Fruit fly (Drosophila melanogaster): ENCODE data around the gene CG11594.
A peak's percentile ranks its signal among the peaks of the same experiment; 100 is the strongest.

The CG11594 gene

dm6 chr3L:4014349-4014748, 11.5 kb downstream of the CG11594 start:
- TF ChIP-seq bsh (GFP tag; optimal IDR thresholded peaks at IDR 0.05) (peak in 1 of 2 experiments; percentile 39), chif (GFP tag; optimal IDR thresholded peaks at IDR 0.05) (peak in 1 of 2 experiments; percentile 10), nmo (GFP tag; optimal IDR thresholded peaks at IDR 0.05) (peak; percentile 14), CG1603 (tag; optimal IDR thresholded peaks at IDR 0.05) (peak; percentile 36), Med (GFP tag) (peak; percentile 70), otp (GFP tag; IDR thresholded peaks at IDR 0.05) (0 out of 3 replicates have a peak, but pooled peaks have one; percentile 32), luna (GFP tag; optimal IDR thresholded peaks at IDR 0.05) (no peak), Sox102F (GFP tag; optimal IDR thresholded peaks at IDR 0.05) (peak; percentile 25), CG5180 (GFP tag; optimal IDR thresholded peaks at IDR 0.05) (no peak), ttk (GFP tag; IDR thresholded peaks at IDR 0.05) (0 out of 2 replicates have a peak, but pooled peaks have one; percentile 7), lmd (GFP tag; IDR thresholded peaks at IDR 0.05) (no peak), row (GFP tag; IDR thresholded peaks at IDR 0.05) (peak; percentile 28; the same call in 1 of the 3 replicates), Drgx (GFP tag; IDR thresholded peaks at IDR 0.05) (peak; percentile 34), Rfx (GFP tag; IDR thresholded peaks at IDR 0.05) (no peak), Chrac-16 (GFP tag; optimal IDR thresholded peaks at IDR 0.05) (peak; percentile 8), ara (GFP tag; IDR thresholded peaks at IDR 0.05) (peak; percentile 23; the same call in 1 of the 2 replicates), zfh1 (GFP tag; IDR thresholded peaks at IDR 0.05) (peak; percentile 46; the same call in 1 of the 3 replicates), dmrt11E (tag; optimal IDR thresholded peaks at IDR 0.05) (peak; percentile 28), ase (GFP tag; IDR thresholded peaks at IDR 0.05) (peak; percentile 7; the same call in 1 of the 3 replicates), Bgb (GFP tag; IDR thresholded peaks at IDR 0.05; ENCODE audit: partially characterized antibody) (no peak), CG4820 (GFP tag; optimal IDR thresholded peaks at IDR 0.05) (peak; percentile 6), H15 (GFP tag; IDR thresholded peaks at IDR 0.05) (0 out of 3 replicates have a peak, but pooled peaks have one; percentile 15), prd (optimal IDR thresholded peaks at IDR 0.05) (no peak), prd (GFP tag; IDR thresholded peaks at IDR 0.05) (peak; percentile 46; the same call in 1 of the 3 replicates), CG8765 (GFP tag; IDR thresholded peaks at IDR 0.05) (no peak), slbo (GFP tag; IDR thresholded peaks at IDR 0.05) (peak; percentile 16; the same call in 1 of the 2 replicates), CG11504 (tag; optimal IDR thresholded peaks at IDR 0.05) (peak; percentile 12), CG8478 (optimal IDR thresholded peaks at IDR 0.05) (no peak), ci (GFP tag; IDR thresholded peaks at IDR 0.05) (0 out of 3 replicates have a peak, but pooled peaks have one; percentile 18), sens (GFP tag) (peak; percentile 81), CG6689 (GFP tag; IDR thresholded peaks at IDR 0.05) (peak; percentile 13; the same call in 1 of the 2 replicates), cad (GFP tag; optimal IDR thresholded peaks at IDR 0.05) (no peak), HmgZ (tag; optimal IDR thresholded peaks at IDR 0.05) (no peak), sug (tag; optimal IDR thresholded peaks at IDR 0.05) (no peak), CG6175 (GFP tag; IDR thresholded peaks at IDR 0.05) (no peak), Ets65A (GFP tag) (peak; percentile 93), CG31441 (GFP tag; IDR thresholded peaks at IDR 0.05) (0 out of 2 replicates have a peak, but pooled peaks have one; percentile 16), CG2199 (GFP tag; IDR thresholded peaks at IDR 0.05) (no peak)

DNA sequence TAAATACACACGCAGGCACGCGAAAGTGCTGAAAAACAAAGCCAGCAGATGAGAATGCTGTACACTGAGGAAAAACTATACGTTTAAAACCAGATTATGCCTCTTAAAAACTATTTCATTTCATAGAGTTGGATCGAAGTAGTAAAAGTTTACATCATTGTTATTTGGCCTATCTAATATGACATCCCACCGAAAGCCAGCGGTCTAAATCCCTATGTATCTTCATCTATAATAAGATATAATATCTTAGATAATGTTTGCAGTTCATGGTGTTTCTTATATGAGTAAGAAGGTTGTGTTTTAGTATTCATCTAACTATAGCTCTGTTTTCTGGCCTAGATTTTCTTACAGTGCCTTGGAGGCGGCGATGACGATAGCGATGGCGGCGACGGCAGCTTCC, 15.7 kb downstream of the CG11594 start:
- TF ChIP-seq CG42726 (GFP tag; IDR thresholded peaks at IDR 0.05; ENCODE audit: partially characterized antibody) (no peak), wdn (GFP tag; IDR thresholded peaks at IDR 0.05) (no peak), GATAe (GFP tag; conservative IDR thresholded peaks at IDR 0.05) (no peak), unpg (GFP tag; optimal IDR thresholded peaks at IDR 0.05) (peak; percentile 1), CG6791 (GFP tag; IDR thresholded peaks at IDR 0.05; ENCODE audit: partially characterized antibody) (no peak), Hr51 (GFP tag; optimal IDR thresholded peaks at IDR 0.05) (peak in 1 of 2 experiments; percentile 35), ara (GFP tag; IDR thresholded peaks at IDR 0.05) (no peak), grn (GFP tag; optimal IDR thresholded peaks at IDR 0.05) (no peak), sd (tag; optimal IDR thresholded peaks at IDR 0.05) (no peak), bbx (GFP tag; IDR thresholded peaks at IDR 0.05; ENCODE audit: partially characterized antibody) (no peak), fd102C (GFP tag; optimal IDR thresholded peaks at IDR 0.05) (no peak), da (GFP tag; optimal IDR thresholded peaks at IDR 0.05) (no peak), zen (tag; optimal IDR thresholded peaks at IDR 0.05) (no peak), cg (GFP tag; optimal IDR thresholded peaks at IDR 0.05) (no peak), trh (GFP tag; optimal IDR thresholded peaks at IDR 0.05) (no peak), CG10274 (GFP tag; optimal IDR thresholded peaks at IDR 0.05) (no peak)

Data from whole organism, embryonic.